Worm (Caenorhabditis elegans) whole organism, young adult: ENCODE results near the gene tkr-3.

ENCODE experiments used
- B0019.2 ChIP-seq: fragments of 200-800 bp; sonication (Bioruptor generic); conservative IDR thresholded peaks from 2 replicates; pipeline ENCODE4 v1.3.6; 2022; ENCODE audit warnings: missing genetic modification reagents, missing genetic modification characterization, missing compliant biosample characterization
- B0035.1 ChIP-seq: sonication (generic microtip); optimal IDR thresholded peaks from 2 replicates; lab custom pipeline; 2016; ENCODE audit warnings: missing genetic modification characterization, mild to moderate bottlenecking, missing compliant biosample characterization, missing genotype, missing genetic modification reagents
- B0261.1 ChIP-seq: sonication (generic microtip); optimal IDR thresholded peaks from 2 replicates; lab custom pipeline; 2016; ENCODE audit warnings: mild to moderate bottlenecking, missing genetic modification characterization, moderate library complexity, missing compliant biosample characterization
- B0336.3 ChIP-seq: fragments of 200-800 bp; sonication (Bioruptor generic); IDR thresholded peaks from 2 replicates; pipeline ENCODE4 v1.3.6; 2022; ENCODE audit warnings: missing genetic modification characterization, missing compliant biosample characterization
- C06A6.2 ChIP-seq: fragments of 200-800 bp; sonication (Bioruptor generic); conservative IDR thresholded peaks from 2 replicates; pipeline ENCODE4 v1.3.6; 2022; ENCODE audit warnings: missing genetic modification characterization, missing compliant biosample characterization
- F22D6.2 ChIP-seq: sonication (generic microtip); optimal IDR thresholded peaks from 2 replicates; lab custom pipeline; 2016; ENCODE audit warnings: mild to moderate bottlenecking, missing genetic modification characterization, missing compliant biosample characterization
- F37B4.10 ChIP-seq: fragments of 200-800 bp; sonication (Bioruptor generic); IDR thresholded peaks from 2 replicates; pipeline ENCODE4 v1.3.6; 2022; ENCODE audit warnings: missing genetic modification characterization, missing compliant biosample characterization
- F49E8.2 ChIP-seq: sonication (generic microtip); optimal IDR thresholded peaks from 3 replicates; lab custom pipeline; 2017; ENCODE audit warnings: missing genetic modification characterization, mild to moderate bottlenecking, missing compliant biosample characterization, antibody characterized with exemption, moderate library complexity; ENCODE audit not compliant: insufficient read depth
- F52B5.7 ChIP-seq: sonication (generic microtip); optimal IDR thresholded peaks from 2 replicates; lab custom pipeline; 2016; ENCODE audit warnings: mild to moderate bottlenecking, missing genetic modification characterization, missing compliant biosample characterization
- K11D2.4 ChIP-seq: fragments of 200-800 bp; sonication (Bioruptor generic); IDR thresholded peaks from 2 replicates; pipeline ENCODE4 v1.3.6; 2022; ENCODE audit warnings: missing genetic modification reagents, missing genetic modification characterization, missing compliant biosample characterization
- K12H6.12 ChIP-seq: fragments of 200-800 bp; sonication (Bioruptor generic); optimal IDR thresholded peaks from 2 replicates; lab custom pipeline; 2018; ENCODE audit warnings: mild to moderate bottlenecking, missing genetic modification characterization, missing compliant biosample characterization
- T07F8.4 ChIP-seq: sonication (generic microtip); optimal IDR thresholded peaks from 2 replicates; lab custom pipeline; 2016; ENCODE audit warnings: mild to moderate bottlenecking, missing genetic modification characterization, moderate library complexity, missing compliant biosample characterization
- Y53G8AR.9 ChIP-seq: fragments of 200-800 bp; sonication (Bioruptor generic); conservative IDR thresholded peaks from 2 replicates; pipeline ENCODE4 v1.3.6; 2022; ENCODE audit warnings: missing genetic modification reagents, missing genetic modification characterization, missing compliant biosample characterization
- Y79H2A.3 ChIP-seq: fragments of 200-800 bp; sonication (Bioruptor generic); conservative IDR thresholded peaks from 2 replicates; pipeline ENCODE4 v1.3.6; 2022; ENCODE audit warnings: missing genetic modification reagents, missing genetic modification characterization, missing compliant biosample characterization
- ZK185.1 ChIP-seq: sonication (generic microtip); optimal IDR thresholded peaks from 2 replicates; lab custom pipeline; 2016; ENCODE audit warnings: mild to moderate bottlenecking, missing genetic modification characterization, missing compliant biosample characterization; ENCODE audit not compliant: poor library complexity, severe bottlenecking
- akir-1 ChIP-seq: fragments of 200-800 bp; sonication (Bioruptor generic); optimal IDR thresholded peaks from 2 replicates; lab custom pipeline; 2018; ENCODE audit warnings: mild to moderate bottlenecking, missing genetic modification characterization, moderate library complexity, missing compliant biosample characterization
- aptf-2 ChIP-seq: fragments of 200-800 bp; sonication (Bioruptor generic); conservative IDR thresholded peaks from 2 replicates; pipeline ENCODE4 v1.3.6; 2022; ENCODE audit warnings: missing genetic modification reagents, missing genetic modification characterization, missing compliant biosample characterization
- atf-7 ChIP-seq: sonication (generic microtip); optimal IDR thresholded peaks from 2 replicates; lab custom pipeline; 2017; ENCODE audit warnings: mild to moderate bottlenecking, missing genetic modification characterization, missing compliant biosample characterization
- cebp-2 ChIP-seq: fragments of 200-800 bp; sonication (Bioruptor generic); IDR thresholded peaks from 2 replicates; pipeline ENCODE4 v1.3.6; 2022; ENCODE audit warnings: missing genetic modification characterization, missing compliant biosample characterization
- ceh-100 ChIP-seq: fragments of 200-800 bp; sonication (Bioruptor generic); IDR thresholded peaks from 2 replicates; pipeline ENCODE4 v1.3.6; 2022; ENCODE audit warnings: missing genetic modification reagents, missing genetic modification characterization, missing compliant biosample characterization
- ceh-79 ChIP-seq: sonication (generic microtip); optimal IDR thresholded peaks from 2 replicates; lab custom pipeline; 2017; ENCODE audit warnings: mild to moderate bottlenecking, missing genetic modification characterization, missing compliant biosample characterization
- die-1 ChIP-seq: sonication (generic microtip); optimal IDR thresholded peaks from 2 replicates; lab custom pipeline; 2016; ENCODE audit warnings: missing genotype, mild to moderate bottlenecking, missing genetic modification characterization, missing compliant biosample characterization
- egl-18 ChIP-seq: fragments of 200-800 bp; sonication (Bioruptor generic); IDR thresholded peaks from 2 replicates; pipeline ENCODE4 v1.3.6; 2022; ENCODE audit warnings: missing genetic modification reagents, missing genetic modification characterization, missing compliant biosample characterization
- ekl-4 ChIP-seq: fragments of 200-800 bp; sonication (Bioruptor generic); IDR thresholded peaks from 2 replicates; pipeline ENCODE4 v1.3.6; 2022; ENCODE audit warnings: missing genetic modification reagents, missing genetic modification characterization, missing compliant biosample characterization
- ets-4 ChIP-seq: fragments of 200-800 bp; sonication (Bioruptor generic); optimal IDR thresholded peaks from 2 replicates; lab custom pipeline; 2018; ENCODE audit warnings: mild to moderate bottlenecking, missing genetic modification characterization, missing compliant biosample characterization
- fkh-3 ChIP-seq: sonication (generic microtip); optimal IDR thresholded peaks from 2 replicates; lab custom pipeline; 2016; ENCODE audit warnings: mild to moderate bottlenecking, missing genetic modification characterization, missing compliant biosample characterization
- hmg-20 ChIP-seq: fragments of 200-800 bp; sonication (Bioruptor generic); IDR thresholded peaks from 2 replicates; pipeline ENCODE4 v1.3.6; 2022; ENCODE audit warnings: missing genetic modification reagents, missing genetic modification characterization, missing compliant biosample characterization
- let-526 ChIP-seq: fragments of 200-800 bp; sonication (Bioruptor generic); IDR thresholded peaks from 2 replicates; pipeline ENCODE4 v1.3.6; 2022; ENCODE audit warnings: missing genetic modification reagents, missing genetic modification characterization, missing compliant biosample characterization
- lin-26 ChIP-seq: fragments of 200-800 bp; sonication (Bioruptor generic); IDR thresholded peaks from 2 replicates; pipeline ENCODE4 v1.3.6; 2022; ENCODE audit warnings: missing genetic modification reagents, missing genetic modification characterization, missing compliant biosample characterization
- lin-40 ChIP-seq: sonication (generic microtip); optimal IDR thresholded peaks from 2 replicates; lab custom pipeline; 2016; ENCODE audit warnings: missing genetic modification characterization, mild to moderate bottlenecking, missing compliant biosample characterization, missing genotype, missing genetic modification reagents
- lin-54 ChIP-seq: fragments of 200-800 bp; sonication (Bioruptor generic); optimal IDR thresholded peaks from 2 replicates; lab custom pipeline; 2018; ENCODE audit warnings: mild to moderate bottlenecking, missing genetic modification characterization, missing compliant biosample characterization
- madf-3 ChIP-seq: fragments of 200-800 bp; sonication (Bioruptor generic); IDR thresholded peaks from 2 replicates; pipeline ENCODE4 v1.3.6; 2022; ENCODE audit warnings: missing genetic modification reagents, missing genetic modification characterization, missing compliant biosample characterization
- mcd-1 ChIP-seq: fragments of 200-800 bp; sonication (Bioruptor generic); IDR thresholded peaks from 2 replicates; pipeline ENCODE4 v1.3.6; 2022; ENCODE audit warnings: missing genetic modification reagents, missing genetic modification characterization, missing compliant biosample characterization
- nfyb-1 ChIP-seq: fragments of 200-800 bp; sonication (Bioruptor generic); IDR thresholded peaks from 2 replicates; pipeline ENCODE4 v1.3.6; 2022; ENCODE audit warnings: missing genetic modification reagents, missing genetic modification characterization, missing compliant biosample characterization
- pbrm-1 ChIP-seq: fragments of 200-800 bp; sonication (Bioruptor generic); IDR thresholded peaks from 2 replicates; pipeline ENCODE4 v1.3.6; 2022; ENCODE audit warnings: missing genetic modification reagents, missing genetic modification characterization, missing compliant biosample characterization
- snpc-1.3 ChIP-seq: sonication (generic microtip); optimal IDR thresholded peaks from 2 replicates; lab custom pipeline; 2017; ENCODE audit warnings: missing genetic modification characterization, mild to moderate bottlenecking, missing compliant biosample characterization, antibody characterized with exemption, moderate library complexity, missing genotype, missing genetic modification reagents; ENCODE audit not compliant: insufficient read depth
- snpc-4 ChIP-seq, 5 experiments: fragments of 150-350 bp in 1 of 5; sonication (generic microtip) in 4 of 5; optimal IDR thresholded peaks; 2 replicates each; lab custom pipeline; 2014 to 2018; ENCODE audit warnings: missing genetic modification characterization in 5 of 5, missing biosample characterization in 3 of 5, antibody characterized with exemption in 2 of 5, mild to moderate bottlenecking in 2 of 5, missing compliant biosample characterization in 2 of 5, missing genotype in 2 of 5, moderate library complexity in 2 of 5, missing genetic modification reagents in 1 of 5
- tbp1 ChIP-seq: fragments of 200-800 bp; sonication (Bioruptor generic); optimal IDR thresholded peaks from 2 replicates; lab custom pipeline; 2018; ENCODE audit warnings: mild to moderate bottlenecking, missing genetic modification characterization, missing compliant biosample characterization
- tlf-1 ChIP-seq: fragments of 200-800 bp; sonication (Bioruptor generic); optimal IDR thresholded peaks from 2 replicates; lab custom pipeline; 2018; ENCODE audit warnings: mild to moderate bottlenecking, missing genetic modification characterization, missing compliant biosample characterization
- ztf-18 ChIP-seq: sonication (generic microtip); optimal IDR thresholded peaks from 2 replicates; lab custom pipeline; 2016; ENCODE audit warnings: missing genotype, mild to moderate bottlenecking, missing genetic modification characterization, missing compliant biosample characterization
- ztf-26 ChIP-seq: sonication (generic microtip); optimal IDR thresholded peaks from 2 replicates; lab custom pipeline; 2017; ENCODE audit warnings: missing genetic modification characterization, missing compliant biosample characterization
- ztf-6 ChIP-seq: fragments of 200-800 bp; sonication (Bioruptor generic); IDR thresholded peaks from 2 replicates; pipeline ENCODE4 v1.3.6; 2022; ENCODE audit warnings: missing genetic modification reagents, missing genetic modification characterization, missing compliant biosample characterization

The tkr-3 gene

ce11 chrIV:5088814-5089322 is 33.0 kb downstream of the tkr-3 start, which contains the start of gene ivd-1 (continued):
- TF ChIP-seq ceh-79 (tag; lab: Kevin White, UChicago), result no peak
- no peak for TF ChIP-seq K12H6.12 (tag; lab: Kevin White, UChicago)
- TF ChIP-seq Y79H2A.3 (GFP tag; lab: Robert Waterston, UW), result no peak
- no peak for TF ChIP-seq lin-54
- TF ChIP-seq F22D6.2 (tag; lab: Kevin White, UChicago), result no peak
- TF ChIP-seq B0035.1, result no peak
- TF ChIP-seq ztf-26 (tag; lab: Kevin White, UChicago), result no peak
- no peak for TF ChIP-seq let-526 (GFP tag; lab: Robert Waterston, UW)
- no peak for TF ChIP-seq hmg-20 (GFP tag; lab: Robert Waterston, UW)
- 0 out of 2 replicates have a peak, but pooled peaks have one; percentile 22 for TF ChIP-seq mcd-1 (GFP tag; lab: Robert Waterston, UW)
- no peak for TF ChIP-seq ztf-18
- no peak for TF ChIP-seq nfyb-1
- TF ChIP-seq T07F8.4, result no peak
- no peak for TF ChIP-seq ztf-6 (GFP tag; lab: Robert Waterston, UW)
- peak; percentile 15 for TF ChIP-seq tbp1 (GFP tag; lab: Kevin White, UChicago)
- TF ChIP-seq lin-40 (tag; lab: Kevin White, UChicago), result no peak
- TF ChIP-seq B0261.1, result no peak
- no peak for TF ChIP-seq akir-1 (GFP tag; lab: Kevin White, UChicago)
- no peak for TF ChIP-seq tlf-1 (GFP tag; lab: Kevin White, UChicago)

ce11 chrIV:5086961-5087326 is 35.0 kb downstream of the tkr-3 start:
- TF ChIP-seq Y53G8AR.9 (peak; percentile 18), B0336.3 (GFP tag; lab: Robert Waterston, UW) (peak; percentile 59; the same call in 1 of the 2 replicates), ets-4 (peak; percentile 6), B0019.2 (no peak), ekl-4 (GFP tag; lab: Robert Waterston, UW) (0 out of 2 replicates have a peak, but pooled peaks have one; percentile 7), tbp1 (GFP tag; lab: Kevin White, UChicago) (no peak), nfyb-1 (0 out of 2 replicates have a peak, but pooled peaks have one; percentile 30), ZK185.1 (peak; percentile 70), K11D2.4 (no peak), cebp-2 (0 out of 2 replicates have a peak, but pooled peaks have one; percentile 28), C06A6.2 (GFP tag; lab: Robert Waterston, UW) (0 out of 2 replicates have a peak, but pooled peaks have one; percentile 8), F52B5.7 (tag; lab: Kevin White, UChicago) (peak; percentile 56), F49E8.2 (tag; lab: Kevin White, UChicago) (no peak), lin-26 (GFP tag; lab: Robert Waterston, UW) (0 out of 2 replicates have a peak, but pooled peaks have one; percentile 15), madf-3 (GFP tag; lab: Robert Waterston, UW) (0 out of 2 replicates have a peak, but pooled peaks have one; percentile 53), fkh-3 (tag; lab: Kevin White, UChicago) (peak; percentile 58), snpc-1.3 (tag; lab: Kevin White, UChicago) (no peak), F37B4.10 (GFP tag; lab: Robert Waterston, UW) (0 out of 2 replicates have a peak, but pooled peaks have one; percentile 35), ceh-100 (GFP tag; lab: Robert Waterston, UW) (0 out of 2 replicates have a peak, but pooled peaks have one; percentile 12), die-1 (tag; lab: Kevin White, UChicago) (no peak), ztf-26 (tag; lab: Kevin White, UChicago) (no peak), pbrm-1 (GFP tag; lab: Robert Waterston, UW) (no peak), mcd-1 (GFP tag; lab: Robert Waterston, UW) (0 out of 2 replicates have a peak, but pooled peaks have one; percentile 24), atf-7 (tag; lab: Kevin White, UChicago) (peak; percentile 41), snpc-4 (GFP tag; optimal IDR thresholded peaks at IDR 0.05; lab: Kevin White, UChicago) (no peak), snpc-4 (tag; optimal IDR thresholded peaks at IDR 0.05; lab: Kevin White, UChicago) (peak in 1 of 4 experiments; percentile 9), egl-18 (GFP tag; lab: Robert Waterston, UW) (0 out of 2 replicates have a peak, but pooled peaks have one; percentile 40), aptf-2 (GFP tag; lab: Robert Waterston, UW) (no peak)
